Worm (Caenorhabditis elegans): ENCODE data around the gene lgg-3.
A peak's percentile ranks its signal among the peaks of the same experiment; 100 is the strongest.

lgg-3 gene

ce11 chrIII:5678935-5679334 is 18.9 kb downstream of the lgg-3 start, which contains the start of the genes ska-3 and rps-12 (continued):
- TF ChIP-seq ZK185.1 (tag; optimal IDR thresholded peaks at IDR 0.05; ENCODE audit: poor library complexity, severe bottlenecking) (peak; percentile 97), pha-4 (tag; optimal IDR thresholded peaks at IDR 0.05) (peak; percentile 99), lin-40 (tag; optimal IDR thresholded peaks at IDR 0.05) (peak; percentile 97), fkh-3 (tag; optimal IDR thresholded peaks at IDR 0.05) (no peak), somi-1 (GFP tag; optimal IDR thresholded peaks at IDR 0.05) (peak; percentile 85), Y79H2A.3 (GFP tag; conservative IDR thresholded peaks at IDR 0.05) (peak; percentile 69), ztf-22 (GFP tag; optimal IDR thresholded peaks at IDR 0.05) (peak; percentile 47), hmg-20 (GFP tag; IDR thresholded peaks at IDR 0.05) (peak; percentile 82), dpl-1 (GFP tag; optimal IDR thresholded peaks at IDR 0.05) (peak; percentile 92), tbx-9 (tag; optimal IDR thresholded peaks at IDR 0.05; ENCODE audit: borderline replicate concordance) (no peak), C06A6.2 (GFP tag; conservative IDR thresholded peaks at IDR 0.05) (peak; percentile 92), egrh-3 (GFP tag; IDR thresholded peaks at IDR 0.05) (peak; percentile 42; the same call in 1 of the 2 replicates), nhr-80 (tag; optimal IDR thresholded peaks at IDR 0.05) (peak; percentile 83), madf-3 (GFP tag; IDR thresholded peaks at IDR 0.05) (peak; percentile 96), hrde-1 (tag; optimal IDR thresholded peaks at IDR 0.05; ENCODE audit: borderline replicate concordance) (peak; percentile 57), egl-44 (GFP tag; IDR thresholded peaks at IDR 0.05) (no peak), gei-17 (GFP tag; optimal IDR thresholded peaks at IDR 0.05) (peak; percentile 79), ztf-25 (GFP tag; IDR thresholded peaks at IDR 0.05) (no peak), zfh-2 (GFP tag; conservative IDR thresholded peaks at IDR 0.05) (no peak), chd-7 (tag; optimal IDR thresholded peaks at IDR 0.05) (peak; percentile 82), hsf-1 (GFP tag; IDR thresholded peaks at IDR 0.05) (peak; percentile 82), C17E4.6 (GFP tag; IDR thresholded peaks at IDR 0.05) (peak; percentile 94), nfya-1 (tag; optimal IDR thresholded peaks at IDR 0.05; ENCODE audit: borderline replicate concordance, insufficient read depth) (no peak), efl-1 (GFP tag; optimal IDR thresholded peaks at IDR 0.05) (peak; percentile 93), nhr-179 (tag; optimal IDR thresholded peaks at IDR 0.05) (no peak), D2030.7 (GFP tag; IDR thresholded peaks at IDR 0.05) (peak; percentile 92), K12H6.12 (tag; optimal IDR thresholded peaks at IDR 0.05) (peak; percentile 91), hlh-12 (tag; optimal IDR thresholded peaks at IDR 0.05) (no peak), F49E8.2 (tag; optimal IDR thresholded peaks at IDR 0.05; ENCODE audit: insufficient read depth) (peak; percentile 93), let-607 (tag; optimal IDR thresholded peaks at IDR 0.05) (peak; percentile 75 to 89), ceh-91 (GFP tag; IDR thresholded peaks at IDR 0.05) (peak; percentile 87), attf-5 (GFP tag; optimal IDR thresholded peaks at IDR 0.05) (peak; percentile 99), ccch-3 (GFP tag; optimal IDR thresholded peaks at IDR 0.05) (no peak), unc-130 (GFP tag; optimal IDR thresholded peaks at IDR 0.05) (peak; percentile 70), ets-4 (GFP tag; optimal IDR thresholded peaks at IDR 0.05) (no peak), repo-1 (tag; optimal IDR thresholded peaks at IDR 0.05) (peak; percentile 90), Y67H2A.10 (GFP tag; conservative IDR thresholded peaks at IDR 0.05) (peak; percentile 82), ceh-79 (tag; optimal IDR thresholded peaks at IDR 0.05) (no peak), lsl-1 (GFP tag; optimal IDR thresholded peaks at IDR 0.05) (peak; percentile 82), athp-1 (tag; optimal IDR thresholded peaks at IDR 0.05) (peak; percentile 93), atf-7 (tag; optimal IDR thresholded peaks at IDR 0.05) (peak; percentile 86), mcd-1 (GFP tag; IDR thresholded peaks at IDR 0.05) (peak; percentile 100), cebp-2 (GFP tag; IDR thresholded peaks at IDR 0.05) (no peak), B0035.1 (tag; optimal IDR thresholded peaks at IDR 0.05) (peak; percentile 43), attf-6 (GFP tag; IDR thresholded peaks at IDR 0.05) (no peak), pbrm-1 (GFP tag; IDR thresholded peaks at IDR 0.05) (peak; percentile 96), ceh-58 (GFP tag; IDR thresholded peaks at IDR 0.05) (no peak), unc-62 (GFP tag; optimal IDR thresholded peaks at IDR 0.05) (peak; percentile 4), B0019.2 (GFP tag; conservative IDR thresholded peaks at IDR 0.05) (peak; percentile 81)

All from whole organism, young adult.